Worm (Caenorhabditis elegans) whole organism, L2 larva: ENCODE data around the gene F46H5.11.

ENCODE experiments used
- C34F6.9 ChIP-seq: fragments of 150-350 bp; optimal IDR thresholded peaks from 2 replicates; lab custom pipeline; 2014; ENCODE audit warnings: missing biosample characterization, missing genetic modification characterization
- F13H6.1 ChIP-seq: sonication (generic microtip); optimal IDR thresholded peaks from 2 replicates; lab custom pipeline; 2016; ENCODE audit warnings: missing genetic modification characterization, missing compliant biosample characterization
- R02D3.7 ChIP-seq: fragments of 150-350 bp; optimal IDR thresholded peaks from 2 replicates; lab custom pipeline; 2014; ENCODE audit warnings: missing biosample characterization, missing genetic modification characterization
- Y55F3AM.14 ChIP-seq: fragments of 200-800 bp; sonication (Bioruptor generic); optimal IDR thresholded peaks from 2 replicates; lab custom pipeline; 2018; ENCODE audit warnings: mild to moderate bottlenecking, missing genetic modification characterization, missing compliant biosample characterization
- ZK546.5 ChIP-seq: sonication (generic microtip); optimal IDR thresholded peaks from 2 replicates; lab custom pipeline; 2017; ENCODE audit warnings: missing biosample characterization, missing genetic modification characterization
- alr-1 ChIP-seq: fragments of 150-350 bp; optimal IDR thresholded peaks from 2 replicates; lab custom pipeline; 2014; ENCODE audit warnings: missing biosample characterization, missing genetic modification characterization
- aly-2 ChIP-seq: fragments of 150-350 bp; optimal IDR thresholded peaks from 2 replicates; lab custom pipeline; 2014; ENCODE audit warnings: missing biosample characterization, missing genetic modification characterization
- blmp-1 ChIP-seq: sonication (generic microtip); optimal IDR thresholded peaks from 2 replicates; lab custom pipeline; 2017; ENCODE audit warnings: missing genetic modification characterization, mild to moderate bottlenecking, missing compliant biosample characterization, antibody characterized with exemption, moderate library complexity; ENCODE audit not compliant: insufficient read depth
- ceh-16 ChIP-seq: fragments of 150-350 bp; optimal IDR thresholded peaks from 2 replicates; lab custom pipeline; 2014; ENCODE audit warnings: missing biosample characterization, missing genetic modification characterization
- ceh-82 ChIP-seq: fragments of 150-350 bp; optimal IDR thresholded peaks from 2 replicates; lab custom pipeline; 2014; ENCODE audit warnings: missing biosample characterization, missing genetic modification characterization
- dmd-4 ChIP-seq: sonication (generic microtip); optimal IDR thresholded peaks from 2 replicates; lab custom pipeline; 2017; ENCODE audit warnings: missing biosample characterization, missing genetic modification characterization
- egl-27 ChIP-seq: sonication (generic microtip); optimal IDR thresholded peaks from 3 replicates; lab custom pipeline; 2017; ENCODE audit warnings: missing biosample characterization, missing genetic modification reagents, missing genetic modification characterization
- elt-1 ChIP-seq: fragments of 150-350 bp; optimal IDR thresholded peaks from 2 replicates; lab custom pipeline; 2014; ENCODE audit warnings: missing biosample characterization, missing genetic modification characterization
- elt-3 ChIP-seq: sonication (generic microtip); optimal IDR thresholded peaks from 2 replicates; lab custom pipeline; 2017; ENCODE audit warnings: missing biosample characterization, missing genetic modification characterization
- gmeb-1 ChIP-seq: fragments of 150-350 bp; optimal IDR thresholded peaks from 2 replicates; lab custom pipeline; 2014; ENCODE audit warnings: missing biosample characterization, missing genetic modification characterization
- lin-11 ChIP-seq: fragments of 150-350 bp; sonication (generic microtip); optimal IDR thresholded peaks from 2 replicates; lab custom pipeline; 2014; ENCODE audit warnings: missing biosample characterization, missing genetic modification characterization, inconsistent platforms, mixed read lengths
- lin-13 ChIP-seq: fragments of 150-350 bp; optimal IDR thresholded peaks from 2 replicates; lab custom pipeline; 2014; ENCODE audit warnings: missing biosample characterization, missing genetic modification reagents, missing genetic modification characterization
- lin-39 ChIP-seq: fragments of 150-350 bp; optimal IDR thresholded peaks from 2 replicates; lab custom pipeline; 2014; ENCODE audit warnings: missing biosample characterization, missing genetic modification reagents, missing genetic modification characterization
- mab-5 ChIP-seq: fragments of 150-350 bp; optimal IDR thresholded peaks from 2 replicates; lab custom pipeline; 2014; ENCODE audit warnings: missing biosample characterization, missing genetic modification characterization
- mbf-1 ChIP-seq: sonication (generic microtip); optimal IDR thresholded peaks from 2 replicates; lab custom pipeline; 2017; ENCODE audit warnings: missing biosample characterization, missing genetic modification characterization
- mdl-1 ChIP-seq, 2 experiments: fragments of 150-350 bp in 1 of 2; sonication (generic microtip) in 1 of 2; optimal IDR thresholded peaks; 2 replicates each; lab custom pipeline; 2017; ENCODE audit warnings: missing biosample characterization in 2 of 2, missing genetic modification characterization in 2 of 2
- nhr-10 ChIP-seq: sonication (generic microtip); optimal IDR thresholded peaks from 2 replicates; lab custom pipeline; 2017; ENCODE audit warnings: missing biosample characterization, missing genetic modification characterization
- nhr-11 ChIP-seq: fragments of 150-350 bp; optimal IDR thresholded peaks from 2 replicates; lab custom pipeline; 2014; ENCODE audit warnings: missing biosample characterization, missing genetic modification characterization
- nhr-12 ChIP-seq: fragments of 150-350 bp; optimal IDR thresholded peaks from 2 replicates; lab custom pipeline; 2014; ENCODE audit warnings: missing biosample characterization, missing genetic modification characterization
- nhr-129 ChIP-seq: fragments of 150-350 bp; optimal IDR thresholded peaks from 2 replicates; lab custom pipeline; 2014; ENCODE audit warnings: missing biosample characterization, missing genetic modification characterization
- nhr-21 ChIP-seq: fragments of 150-350 bp; optimal IDR thresholded peaks from 2 replicates; lab custom pipeline; 2014; ENCODE audit warnings: missing biosample characterization, missing genetic modification characterization
- nhr-23 ChIP-seq: fragments of 150-350 bp; optimal IDR thresholded peaks from 2 replicates; lab custom pipeline; 2014; ENCODE audit warnings: missing biosample characterization, missing genetic modification reagents, missing genetic modification characterization
- nhr-237 ChIP-seq: fragments of 150-350 bp; optimal IDR thresholded peaks from 2 replicates; lab custom pipeline; 2014; ENCODE audit warnings: missing biosample characterization, missing genetic modification characterization
- nhr-6 ChIP-seq: fragments of 150-350 bp; optimal IDR thresholded peaks from 2 replicates; lab custom pipeline; 2014; ENCODE audit warnings: missing biosample characterization, missing genetic modification characterization
- nhr-77 ChIP-seq: fragments of 150-350 bp; optimal IDR thresholded peaks from 2 replicates; lab custom pipeline; 2014; ENCODE audit warnings: missing biosample characterization, missing genetic modification characterization
- sem-4 ChIP-seq: fragments of 150-350 bp; optimal IDR thresholded peaks from 2 replicates; lab custom pipeline; 2014; ENCODE audit warnings: missing biosample characterization, missing genetic modification reagents, missing genetic modification characterization
- skn-1 ChIP-seq: sonication (generic microtip); optimal IDR thresholded peaks from 2 replicates; lab custom pipeline; 2017; ENCODE audit warnings: missing biosample characterization, missing genetic modification characterization
- unc-55 ChIP-seq: fragments of 150-350 bp; sonication (generic microtip); optimal IDR thresholded peaks from 3 replicates; lab custom pipeline; 2014; ENCODE audit warnings: missing biosample characterization, missing genetic modification reagents, missing genetic modification characterization
- unc-62 ChIP-seq: fragments of 150-350 bp; optimal IDR thresholded peaks from 2 replicates; lab custom pipeline; 2014; ENCODE audit warnings: missing biosample characterization, missing genetic modification reagents, missing genetic modification characterization
- zag-1 ChIP-seq: fragments of 150-350 bp; optimal IDR thresholded peaks from 2 replicates; lab custom pipeline; 2014; ENCODE audit warnings: missing biosample characterization, missing genetic modification characterization
- ztf-11 ChIP-seq: sonication (generic microtip); optimal IDR thresholded peaks from 2 replicates; lab custom pipeline; 2017; ENCODE audit warnings: missing biosample characterization, missing genetic modification characterization
- ztf-4 ChIP-seq: fragments of 150-350 bp; optimal IDR thresholded peaks from 2 replicates; lab custom pipeline; 2014; ENCODE audit warnings: missing biosample characterization, missing genetic modification characterization

Gene F46H5.11

DNA sequence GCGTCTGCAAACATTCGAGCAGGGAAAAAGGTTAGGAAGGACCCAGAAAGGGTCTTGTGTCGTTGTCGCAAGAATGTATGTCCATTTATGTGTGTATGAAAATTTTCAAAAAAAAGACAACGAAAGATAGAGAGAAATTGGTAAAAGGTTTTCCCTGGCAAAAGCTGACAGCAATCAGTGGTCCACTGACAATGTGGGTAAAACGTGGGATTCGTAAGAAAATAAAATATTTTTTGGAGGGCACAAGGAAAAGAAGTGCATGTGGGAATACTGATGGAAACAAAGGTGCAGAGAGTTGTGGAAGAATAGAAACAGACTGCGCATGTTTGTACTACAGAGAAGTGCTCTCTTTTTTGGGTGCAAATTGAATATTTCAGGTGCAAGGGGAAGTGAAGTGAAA is 11.3 kb upstream of the F46H5.11 start:
- TF ChIP-seq nhr-129 = no peak
- TF ChIP-seq dmd-4 (tag; lab: Kevin White, UChicago) = no peak
- no peak for TF ChIP-seq zag-1
- no peak for TF ChIP-seq blmp-1 (tag; lab: Kevin White, UChicago)

ce11 chrX:7281347-7281746 is 9.5 kb upstream of the F46H5.11 start:
- TF ChIP-seq lin-11 (tag; lab: Kevin White, UChicago) (peak; percentile 12), C34F6.9 (peak; percentile 30), zag-1 (no peak)

DNA sequence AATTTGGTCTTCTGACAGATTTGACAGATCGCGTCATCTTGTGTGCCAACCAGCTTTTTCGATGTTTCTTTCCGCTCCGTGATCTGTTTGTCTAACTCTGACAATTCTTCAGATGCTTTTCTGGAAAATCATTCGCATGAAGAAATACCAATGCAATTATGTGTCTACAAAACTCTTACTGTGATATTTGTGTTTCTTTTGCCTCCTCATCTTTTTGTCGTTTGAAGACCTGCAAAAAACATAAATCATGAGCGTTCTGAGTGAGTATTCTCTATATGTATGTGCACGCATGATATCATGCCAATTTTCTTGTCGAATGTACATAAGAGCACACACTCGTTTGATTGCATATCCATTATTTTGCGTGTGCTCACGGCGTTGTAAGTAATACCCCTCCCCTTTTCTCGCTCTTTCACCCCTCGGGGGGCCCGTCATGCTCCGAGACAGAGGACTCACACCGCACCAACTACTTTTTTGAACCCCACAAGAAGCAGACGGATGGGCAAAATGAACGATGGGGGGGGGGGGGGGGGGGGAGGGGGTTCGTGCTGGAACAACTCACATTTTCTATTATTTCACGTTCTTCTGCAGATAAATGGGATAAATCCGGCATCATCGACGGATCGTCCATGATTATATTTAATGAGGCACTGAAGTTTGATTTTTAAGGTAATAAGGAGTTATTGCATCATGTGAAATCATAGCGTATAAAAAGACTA is 8.0 kb upstream of the F46H5.11 start, which contains the start of gene unc-10:
Gene unc-10 (minus strand): TSS at position 652 of the 719 bp plus-strand sequence.
- TF ChIP-seq ztf-11 (tag; lab: Kevin White, UChicago) (no peak), nhr-77 (no peak), zag-1 (no peak), gmeb-1 (tag; lab: Kevin White, UChicago) (no peak), nhr-237 (no peak), mab-5 (tag; lab: Kevin White, UChicago) (no peak), unc-55 (GFP tag; lab: Kevin White, UChicago) (no peak), lin-13 (GFP tag; lab: Kevin White, UChicago) (no peak), nhr-129 (no peak), aly-2 (tag; lab: Kevin White, UChicago) (no peak), nhr-12 (tag; lab: Kevin White, UChicago) (no peak), R02D3.7 (tag; lab: Kevin White, UChicago) (no peak), Y55F3AM.14 (GFP tag; lab: Kevin White, UChicago) (no peak), nhr-6 (no peak), C34F6.9 (no peak), sem-4 (tag; lab: Kevin White, UChicago) (no peak), ztf-4 (no peak), ZK546.5 (tag; lab: Kevin White, UChicago) (no peak), nhr-10 (tag; lab: Kevin White, UChicago) (no peak)
- TF ChIP-seq, all 48 proteins: peak for 0

DNA sequence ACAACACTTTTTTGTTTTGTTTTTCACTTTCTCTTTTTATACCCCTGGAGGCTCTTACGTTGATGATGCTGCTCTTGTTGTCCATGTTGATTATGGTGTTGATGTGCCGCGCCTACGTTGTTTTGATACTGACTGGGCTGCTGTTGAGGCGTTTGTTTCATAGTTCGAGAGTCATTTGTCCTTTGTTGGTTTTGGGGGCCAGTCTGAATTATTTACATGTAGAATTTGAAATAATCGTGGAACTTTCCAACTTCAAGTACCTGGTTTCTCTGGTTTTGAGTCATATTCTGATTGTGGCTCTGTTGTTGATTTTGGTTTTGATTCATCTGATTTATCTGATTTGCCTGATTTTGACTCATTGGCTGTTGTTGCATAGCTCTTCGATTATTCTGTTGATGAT is 6.2 kb upstream of the F46H5.11 start:
- TF ChIP-seq skn-1 = no peak
- TF ChIP-seq dmd-4 (tag; lab: Kevin White, UChicago) = no peak
- no peak for TF ChIP-seq ceh-82 (tag; lab: Kevin White, UChicago)
- TF ChIP-seq elt-3 (tag; lab: Kevin White, UChicago) = no peak
- no peak for TF ChIP-seq F13H6.1 (tag; lab: Kevin White, UChicago)
- TF ChIP-seq zag-1 = no peak
- TF ChIP-seq lin-11 (tag; lab: Kevin White, UChicago) = no peak
- TF ChIP-seq blmp-1 (tag; lab: Kevin White, UChicago) = no peak
- no peak for TF ChIP-seq alr-1 (tag; lab: Kevin White, UChicago)
- TF ChIP-seq egl-27 (tag; lab: Kevin White, UChicago) = no peak
- TF ChIP-seq lin-39 (tag; lab: Kevin White, UChicago) = no peak
- no peak for TF ChIP-seq unc-62 (GFP tag; lab: Kevin White, UChicago)
- no peak for TF ChIP-seq lin-13 (GFP tag; lab: Kevin White, UChicago)
- no peak for TF ChIP-seq nhr-11
- no peak for TF ChIP-seq nhr-23
- no peak for TF ChIP-seq sem-4 (tag; lab: Kevin White, UChicago)
- TF ChIP-seq nhr-21 (tag; lab: Kevin White, UChicago) = no peak
- TF ChIP-seq elt-1 = no peak
- TF ChIP-seq C34F6.9 = no peak

ce11 chrX:7269379-7269778 is 2.5 kb downstream of the F46H5.11 start, which contains the start of gene grd-7:
TSS of gene grd-7 (minus strand) at chrX:7269479.
- TF ChIP-seq mdl-1 (tag; optimal IDR thresholded peaks at IDR 0.05; lab: Kevin White, UChicago) (no peak), nhr-10 (tag; lab: Kevin White, UChicago) (no peak), nhr-23 (no peak), nhr-21 (tag; lab: Kevin White, UChicago) (no peak), ceh-16 (no peak), sem-4 (tag; lab: Kevin White, UChicago) (no peak), unc-55 (GFP tag; lab: Kevin White, UChicago) (no peak), mbf-1 (tag; lab: Kevin White, UChicago) (no peak), lin-13 (GFP tag; lab: Kevin White, UChicago) (no peak), ztf-4 (no peak), mab-5 (tag; lab: Kevin White, UChicago) (no peak), alr-1 (tag; lab: Kevin White, UChicago) (no peak), R02D3.7 (tag; lab: Kevin White, UChicago) (no peak), lin-39 (tag; lab: Kevin White, UChicago) (no peak), elt-1 (no peak), nhr-77 (no peak)
